Worm (Caenorhabditis elegans): ENCODE measurements around the gene C05C8.1.

DNA sequence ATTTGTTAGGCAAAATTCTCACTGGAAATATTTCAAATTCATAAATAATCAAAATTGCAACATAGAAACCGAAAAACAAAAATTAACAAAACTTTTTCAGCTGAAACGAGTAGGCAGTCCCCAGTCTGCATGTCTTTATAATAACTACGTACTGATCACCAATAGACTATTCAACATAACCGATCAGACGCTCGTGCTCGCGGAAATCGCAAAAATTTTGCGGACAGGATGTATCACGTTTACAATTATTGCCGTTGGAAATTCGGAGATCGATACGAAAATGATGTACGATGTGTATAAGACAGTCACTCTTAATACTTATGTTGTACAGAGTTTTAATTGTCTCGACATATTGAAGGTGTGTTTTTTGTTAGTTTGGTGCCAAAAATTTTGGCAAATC lies 38.2 kb upstream of the C05C8.1 start:
- TF ChIP-seq dao-5 (tag; optimal IDR thresholded peaks at IDR 0.05): no peak
- TF ChIP-seq him-1 (tag; optimal IDR thresholded peaks at IDR 0.05): no peak
- TF ChIP-seq W03F9.2 (tag; optimal IDR thresholded peaks at IDR 0.05): no peak
